Worm (Caenorhabditis elegans) whole organism, late embryonic: ENCODE measurements around the gene C17F4.12.

ENCODE experiments used
- K02D7.2 ChIP-seq: sonication (generic microtip); optimal IDR thresholded peaks from 2 replicates; lab custom pipeline; 2017; ENCODE audit warnings: mild to moderate bottlenecking, missing genetic modification characterization, missing compliant biosample characterization
- ceh-34 ChIP-seq: sonication (generic microtip); optimal IDR thresholded peaks from 2 replicates; lab custom pipeline; 2016; ENCODE audit warnings: mild to moderate bottlenecking, missing genetic modification characterization, missing compliant biosample characterization
- ceh-45 ChIP-seq: fragments of 200-800 bp; sonication (Bioruptor generic); IDR thresholded peaks from 2 replicates; pipeline ENCODE4 v1.3.6; 2022; ENCODE audit warnings: missing genetic modification reagents, missing genetic modification characterization, missing compliant biosample characterization
- dve-1 ChIP-seq: sonication (generic microtip); optimal IDR thresholded peaks from 2 replicates; lab custom pipeline; 2017; ENCODE audit warnings: antibody characterized with exemption, mild to moderate bottlenecking, missing genetic modification characterization, missing compliant biosample characterization
- fkh-10 ChIP-seq: fragments of 150-350 bp; optimal IDR thresholded peaks from 2 replicates; lab custom pipeline; 2014; ENCODE audit warnings: missing biosample characterization, missing genetic modification reagents, missing genetic modification characterization
- hlh-30 ChIP-seq: sonication (generic microtip); optimal IDR thresholded peaks from 2 replicates; lab custom pipeline; 2017; ENCODE audit warnings: antibody characterized with exemption, missing genetic modification characterization, missing compliant biosample characterization; ENCODE audit not compliant: insufficient read depth
- madf-2 ChIP-seq: sonication (generic microtip); optimal IDR thresholded peaks from 2 replicates; lab custom pipeline; 2017; ENCODE audit warnings: missing genetic modification characterization, missing compliant biosample characterization
- nfya-1 ChIP-seq: sonication (generic microtip); optimal IDR thresholded peaks from 2 replicates; lab custom pipeline; 2017; ENCODE audit warnings: missing genetic modification characterization, mild to moderate bottlenecking, missing compliant biosample characterization, antibody characterized with exemption, moderate library complexity
- nhr-11 ChIP-seq: fragments of 150-350 bp; optimal IDR thresholded peaks from 2 replicates; lab custom pipeline; 2014; ENCODE audit warnings: missing biosample characterization, missing genetic modification characterization
- pqm-1 ChIP-seq: sonication (generic microtip); optimal IDR thresholded peaks from 2 replicates; lab custom pipeline; 2016; ENCODE audit warnings: missing genetic modification characterization, missing compliant biosample characterization
- ref-2 ChIP-seq: sonication (generic microtip); optimal IDR thresholded peaks from 2 replicates; lab custom pipeline; 2016; ENCODE audit warnings: missing genetic modification characterization, missing compliant biosample characterization
- sox-2 ChIP-seq: fragments of 200-800 bp; sonication (Bioruptor generic); IDR thresholded peaks from 2 replicates; pipeline ENCODE4 v1.3.6; 2022; ENCODE audit warnings: missing genetic modification reagents, missing genetic modification characterization, missing compliant biosample characterization
- ttx-3 ChIP-seq: sonication (generic microtip); optimal IDR thresholded peaks from 2 replicates; lab custom pipeline; 2016; ENCODE audit warnings: missing genetic modification reagents, missing genetic modification characterization, missing compliant biosample characterization
- unc-55 ChIP-seq: sonication (generic microtip); optimal IDR thresholded peaks from 2 replicates; lab custom pipeline; 2017; ENCODE audit warnings: missing biosample characterization, missing genetic modification reagents, missing genetic modification characterization

DNA sequence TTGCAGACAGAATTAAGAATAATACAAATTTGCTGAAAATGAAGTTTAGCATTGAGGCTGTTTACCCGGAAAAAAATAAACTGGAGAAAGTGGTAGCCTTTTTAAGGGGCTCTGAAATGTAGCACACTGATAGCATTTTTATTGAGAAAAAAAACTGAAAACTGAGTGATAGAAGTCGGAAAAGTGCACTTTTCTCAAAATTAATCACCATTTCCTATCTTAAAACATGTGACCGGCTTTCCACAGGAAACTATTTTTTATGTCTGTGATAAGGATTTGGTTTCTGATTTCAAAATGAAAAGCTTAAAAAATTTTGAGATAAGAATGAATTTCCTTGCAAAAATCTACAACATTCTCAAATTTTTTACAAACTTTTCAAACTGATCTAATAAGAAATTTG, 23.2 kb downstream of the C17F4.12 start, which contains the start of gene ZC239.22:
- no peak for TF ChIP-seq ttx-3
- TF ChIP-seq sox-2 (GFP tag; lab: Robert Waterston, UW), result no peak
- TF ChIP-seq pqm-1 (tag; lab: Kevin White, UChicago), result no peak
- TF ChIP-seq unc-55 (GFP tag; lab: Kevin White, UChicago), result no peak
- TF ChIP-seq ceh-34 (tag; lab: Kevin White, UChicago), result no peak
- no peak for TF ChIP-seq hlh-30 (tag; lab: Kevin White, UChicago)
- no peak for TF ChIP-seq madf-2
- no peak for TF ChIP-seq dve-1 (tag; lab: Kevin White, UChicago)
- TF ChIP-seq K02D7.2 (tag; lab: Kevin White, UChicago), result no peak
- TF ChIP-seq ceh-45 (GFP tag; lab: Robert Waterston, UW), result no peak
- no peak for TF ChIP-seq nhr-11
- TF ChIP-seq ref-2 (tag; lab: Kevin White, UChicago), result no peak
- TF ChIP-seq nfya-1 (tag; lab: Kevin White, UChicago), result no peak
- no peak for TF ChIP-seq fkh-10
